Fruit fly (Drosophila melanogaster): ENCODE measurements around the gene Samuel.

Gene Samuel

dm6 chr2L:11003925-11004673 is 62.7 kb downstream of the Samuel start, which contains the start of gene RpL9 (continued):
- TF ChIP-seq CG43689 (GFP tag; IDR thresholded peaks at IDR 0.05) = no peak
- peak; percentile 42 for TF ChIP-seq D19B (GFP tag; optimal IDR thresholded peaks at IDR 0.05)
- TF ChIP-seq z (GFP tag; IDR thresholded peaks at IDR 0.05) = no peak
- TF ChIP-seq CG6683 (GFP tag; optimal IDR thresholded peaks at IDR 0.05) = peak; percentile 43
- TF ChIP-seq CG14667 (GFP tag; IDR thresholded peaks at IDR 0.05) = no peak
- TF ChIP-seq gro (GFP tag; optimal IDR thresholded peaks at IDR 0.05) = peak; percentile 73
- peak in 1 of 3 experiments; percentile 7 for TF ChIP-seq lola (GFP tag; optimal IDR thresholded peaks at IDR 0.05)
- no peak; the same call in none of the 2 replicates for TF ChIP-seq CG31441 (GFP tag; IDR thresholded peaks at IDR 0.05)
- TF ChIP-seq CG3281 (GFP tag; optimal IDR thresholded peaks at IDR 0.05) = peak; percentile 88
- TF ChIP-seq CG14441 (GFP tag; IDR thresholded peaks at IDR 0.05) = no peak; the same call in 1 of the 2 replicates
- no peak for TF ChIP-seq Dek (tag; optimal IDR thresholded peaks at IDR 0.05)
- peak; percentile 38 for TF ChIP-seq Usf (GFP tag; optimal IDR thresholded peaks at IDR 0.05)
- TF ChIP-seq croc (GFP tag; conservative IDR thresholded peaks at IDR 0.05) = no peak
- peak; percentile 78 for TF ChIP-seq CG13775 (GFP tag; optimal IDR thresholded peaks at IDR 0.05)
- TF ChIP-seq mam (GFP tag; optimal IDR thresholded peaks at IDR 0.05) = no peak
- TF ChIP-seq CG3847 (GFP tag; IDR thresholded peaks at IDR 0.05) = no peak; the same call in 1 of the 2 replicates
- peak; percentile 64 for TF ChIP-seq Oaz (GFP tag; IDR thresholded peaks at IDR 0.05)
- TF ChIP-seq CG18476 (GFP tag; optimal IDR thresholded peaks at IDR 0.05) = no peak
- TF ChIP-seq gem (tag; optimal IDR thresholded peaks at IDR 0.05) = no peak
- peak; percentile 58 for TF ChIP-seq CG6254 (GFP tag; optimal IDR thresholded peaks at IDR 0.05)
- no peak for TF ChIP-seq usp (GFP tag; optimal IDR thresholded peaks at IDR 0.05)
- peak; percentile 45; the same call in 1 of the 2 replicates for TF ChIP-seq Ada2b (GFP tag; IDR thresholded peaks at IDR 0.05)
- peak; percentile 99 for TF ChIP-seq CG17186 (GFP tag; optimal IDR thresholded peaks at IDR 0.05)
- TF ChIP-seq HmgD (GFP tag; optimal IDR thresholded peaks at IDR 0.05) = no peak
- TF ChIP-seq pros (GFP tag; optimal IDR thresholded peaks at IDR 0.05) = no peak
- TF ChIP-seq Fer2 (tag; optimal IDR thresholded peaks at IDR 0.05) = peak; percentile 48
- peak; percentile 68 for TF ChIP-seq Fer3 (tag; optimal IDR thresholded peaks at IDR 0.05)
- peak; percentile 74 for TF ChIP-seq CG15011 (GFP tag; optimal IDR thresholded peaks at IDR 0.05)
- no peak for TF ChIP-seq twi (tag; optimal IDR thresholded peaks at IDR 0.05)
- TF ChIP-seq CG6854 (GFP tag; optimal IDR thresholded peaks at IDR 0.05) = peak; percentile 84
- peak; percentile 30 for TF ChIP-seq HmgZ (tag; optimal IDR thresholded peaks at IDR 0.05)
- peak; percentile 77 for TF ChIP-seq luna (GFP tag; optimal IDR thresholded peaks at IDR 0.05)
- TF ChIP-seq CG11093 (GFP tag; IDR thresholded peaks at IDR 0.05) = no peak
- TF ChIP-seq kah (GFP tag; optimal IDR thresholded peaks at IDR 0.05) = peak; percentile 83
- no peak for TF ChIP-seq ssp (GFP tag; IDR thresholded peaks at IDR 0.05)
- TF ChIP-seq CG11695 (GFP tag; IDR thresholded peaks at IDR 0.05) = peak; percentile 51; the same call in 1 of the 3 replicates
- TF ChIP-seq CG33213 (GFP tag; optimal IDR thresholded peaks at IDR 0.05) = peak; percentile 75
- peak; percentile 90 for TF ChIP-seq BtbVII (GFP tag; optimal IDR thresholded peaks at IDR 0.05)
- TF ChIP-seq Meics (GFP tag; optimal IDR thresholded peaks at IDR 0.05) = peak; percentile 86
- peak; percentile 20 for TF ChIP-seq stwl (tag; optimal IDR thresholded peaks at IDR 0.05)
- no peak for TF ChIP-seq so (GFP tag; IDR thresholded peaks at IDR 0.05)
- TF ChIP-seq Hr3 (GFP tag; optimal IDR thresholded peaks at IDR 0.05) = no peak
- TF ChIP-seq chif (GFP tag; optimal IDR thresholded peaks at IDR 0.05) = peak in 1 of 2 experiments; percentile 28
- TF ChIP-seq CG5245 (GFP tag; optimal IDR thresholded peaks at IDR 0.05) = peak; percentile 20
- no peak for TF ChIP-seq CG42726 (GFP tag; IDR thresholded peaks at IDR 0.05; ENCODE audit: partially characterized antibody)
- TF ChIP-seq Dbx (GFP tag; IDR thresholded peaks at IDR 0.05) = no peak; the same call in 2 of the 3 replicates
- peak in 1 of 2 experiments; percentile 65 for TF ChIP-seq bsh (GFP tag; optimal IDR thresholded peaks at IDR 0.05)
- no peak for TF ChIP-seq tx (GFP tag; optimal IDR thresholded peaks at IDR 0.05)
- peak; percentile 45 for TF ChIP-seq lilli (GFP tag; optimal IDR thresholded peaks at IDR 0.05)

Data from whole organism, embryonic.